Worm (Caenorhabditis elegans): Measurements from ENCODE around the gene Y43B11AR.1.

ce11 chrIV:7103211-7103679 is 21.9 kb downstream of the Y43B11AR.1 start, which contains the start of the genes rde-8 and ZC477.3:
- no peak for TF ChIP-seq elt-2 (tag; optimal IDR thresholded peaks at IDR 0.05)
- TF ChIP-seq ets-4 (tag; optimal IDR thresholded peaks at IDR 0.05) = no peak
- no peak for TF ChIP-seq ama-1 (optimal IDR thresholded peaks at IDR 0.05)
- TF ChIP-seq ceh-19 (GFP tag; optimal IDR thresholded peaks at IDR 0.05) = no peak
- no peak for TF ChIP-seq pros-1 (tag; optimal IDR thresholded peaks at IDR 0.05)
- TF ChIP-seq unc-42 (tag; optimal IDR thresholded peaks at IDR 0.05) = peak; percentile 16
- peak; percentile 37 for TF ChIP-seq nfya-1 (tag; optimal IDR thresholded peaks at IDR 0.05)
- no peak for TF ChIP-seq elt-4 (tag; optimal IDR thresholded peaks at IDR 0.05)
- no peak for TF ChIP-seq dmd-4 (tag; optimal IDR thresholded peaks at IDR 0.05; ENCODE audit: borderline replicate concordance)
